Worm (Caenorhabditis elegans) whole organism, L4/young adult: Measurements from ENCODE around the gene C04E6.8.

Experiments
- W03F9.2 ChIP-seq: fragments of 150-350 bp; optimal IDR thresholded peaks from 2 replicates; lab custom pipeline; 2014; ENCODE audit warnings: missing biosample characterization, missing genetic modification characterization
- dao-5 ChIP-seq: sonication (generic microtip); optimal IDR thresholded peaks from 2 replicates; lab custom pipeline; 2016; ENCODE audit warnings: missing genotype, missing genetic modification characterization, moderate library complexity, missing compliant biosample characterization
- him-1 ChIP-seq: sonication (generic microtip); optimal IDR thresholded peaks from 2 replicates; lab custom pipeline; 2016; ENCODE audit warnings: missing genotype, missing genetic modification reagents, missing genetic modification characterization, missing compliant biosample characterization

C04E6.8 gene

ce11 chrV:5893015-5893414, 9.4 kb upstream of the C04E6.8 start, which contains the start of gene C04E6.7:
Gene C04E6.7 (plus strand): TSS chrV:5893315.
- no peak for TF ChIP-seq dao-5

ce11 chrV:5891204-5891603, 7.6 kb upstream of the C04E6.8 start:
- no peak for TF ChIP-seq him-1 (tag; lab: Kevin White, UChicago)
- no peak for TF ChIP-seq dao-5
- no peak for TF ChIP-seq W03F9.2 (tag; lab: Kevin White, UChicago)

- no peak for TF ChIP-seq W03F9.2 (tag; lab: Kevin White, UChicago)
- no peak for TF ChIP-seq dao-5
- no peak for TF ChIP-seq him-1 (tag; lab: Kevin White, UChicago)
These were observed 5.2 kb upstream of the C04E6.8 start for ce11 chrV:5888820-5889219.

- TF ChIP-seq W03F9.2 (tag; lab: Kevin White, UChicago) (no peak), dao-5 (no peak), him-1 (tag; lab: Kevin White, UChicago) (no peak)
These were observed 1.2 kb downstream of the C04E6.8 start for ce11 chrV:5882429-5882828.

ce11 chrV:5880064-5880463, 3.6 kb downstream of the C04E6.8 start, which contains the start of gene C02G6.3:
Gene C02G6.3 (plus strand): TSS chrV:5880364.
- no peak for TF ChIP-seq W03F9.2 (tag; lab: Kevin White, UChicago)
- no peak for TF ChIP-seq dao-5
- no peak for TF ChIP-seq him-1 (tag; lab: Kevin White, UChicago)

ce11 chrV:5876966-5877365, 6.7 kb downstream of the C04E6.8 start:
- no peak for TF ChIP-seq dao-5
- TF ChIP-seq him-1 (tag; lab: Kevin White, UChicago) = no peak
- TF ChIP-seq W03F9.2 (tag; lab: Kevin White, UChicago) = no peak

ce11 chrV:5871759-5872158, 11.9 kb downstream of the C04E6.8 start, which contains the start of gene C02G6.2:
Gene C02G6.2 (plus strand): TSS chrV:5872059.
- TF ChIP-seq him-1 (tag; lab: Kevin White, UChicago) (no peak), dao-5 (no peak), W03F9.2 (tag; lab: Kevin White, UChicago) (no peak)

- no peak for TF ChIP-seq dao-5
- TF ChIP-seq him-1 (tag; lab: Kevin White, UChicago) = no peak
- no peak for TF ChIP-seq W03F9.2 (tag; lab: Kevin White, UChicago)
These were observed 14.4 kb downstream of the C04E6.8 start, which contains the start of gene F26F12.4 for ce11 chrV:5869227-5869626. Gene F26F12.4 (minus strand): TSS chrV:5869327.

- TF ChIP-seq W03F9.2 (tag; lab: Kevin White, UChicago) (no peak), dao-5 (no peak), him-1 (tag; lab: Kevin White, UChicago) (no peak)
These were observed 18.6 kb downstream of the C04E6.8 start, which contains the start of gene F26F12.5 for ce11 chrV:5865085-5865484. Gene F26F12.5 (minus strand): TSS chrV:5865185.

ce11 chrV:5862479-5863188, 21.0 kb downstream of the C04E6.8 start, which contains the start of gene F26F12.8:
Gene F26F12.8 (minus strand): TSS chrV:5862529.
- TF ChIP-seq W03F9.2 (tag; lab: Kevin White, UChicago) (no peak), him-1 (tag; lab: Kevin White, UChicago) (no peak), dao-5 (no peak)

- TF ChIP-seq W03F9.2 (tag; lab: Kevin White, UChicago) (no peak), dao-5 (no peak), him-1 (tag; lab: Kevin White, UChicago) (no peak)
These were observed 31.6 kb downstream of the C04E6.8 start for ce11 chrV:5852084-5852483.

- no peak for TF ChIP-seq dao-5
- TF ChIP-seq him-1 (tag; lab: Kevin White, UChicago) = no peak
- TF ChIP-seq W03F9.2 (tag; lab: Kevin White, UChicago) = no peak
These were observed 32.0 kb downstream of the C04E6.8 start for ce11 chrV:5851631-5852030.

ce11 chrV:5850671-5851070, 33.0 kb downstream of the C04E6.8 start:
- TF ChIP-seq dao-5 = no peak
- no peak for TF ChIP-seq him-1 (tag; lab: Kevin White, UChicago)
- no peak for TF ChIP-seq W03F9.2 (tag; lab: Kevin White, UChicago)

ce11 chrV:5848015-5848609, 35.5 kb downstream of the C04E6.8 start:
- no peak for TF ChIP-seq W03F9.2 (tag; lab: Kevin White, UChicago)
- TF ChIP-seq him-1 (tag; lab: Kevin White, UChicago) = no peak
- no peak for TF ChIP-seq dao-5
